Worm (Caenorhabditis elegans): Measurements from ENCODE around the gene F41F3.9.

DNA sequence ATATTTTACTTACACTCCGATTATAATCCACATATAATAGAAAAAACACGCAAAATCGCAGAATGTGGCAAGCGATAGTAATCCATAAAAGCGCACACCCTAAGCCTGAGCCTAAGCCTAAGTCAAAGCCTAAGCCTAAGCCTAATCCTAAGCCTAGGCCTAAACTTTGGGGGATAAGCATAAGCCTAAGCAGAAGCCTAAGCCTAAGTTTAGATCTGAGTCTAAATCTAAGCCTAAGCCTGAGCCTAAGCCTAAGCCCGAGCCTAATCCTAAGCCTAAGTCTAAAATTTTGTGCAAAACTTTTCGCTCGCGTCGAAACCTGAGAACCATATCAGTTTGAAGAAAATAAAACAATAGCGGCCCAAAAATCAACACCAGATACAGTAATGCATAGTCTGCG, 28.9 kb downstream of the F41F3.9 start:
- no peak for TF ChIP-seq pha-4 (tag; optimal IDR thresholded peaks at IDR 0.05)
- TF ChIP-seq fos-1 (tag; optimal IDR thresholded peaks at IDR 0.05): no peak
- no peak for TF ChIP-seq R02D3.7 (tag; optimal IDR thresholded peaks at IDR 0.05)
- TF ChIP-seq unc-62 (GFP tag; optimal IDR thresholded peaks at IDR 0.05): no peak
- no peak for TF ChIP-seq nhr-77 (tag; optimal IDR thresholded peaks at IDR 0.05)
- TF ChIP-seq nhr-237 (tag; optimal IDR thresholded peaks at IDR 0.05): no peak
- no peak for TF ChIP-seq nhr-28 (tag; optimal IDR thresholded peaks at IDR 0.05)
- no peak for TF ChIP-seq nhr-23 (tag; optimal IDR thresholded peaks at IDR 0.05)

Measured in whole organism, L3 larva.